Fruit fly (Drosophila melanogaster) whole organism: Measurements from ENCODE around the gene Gr10b.

Source experiments
- CG8478 ChIP-seq: fragments of >200 bp; optimal IDR thresholded peaks from 2 replicates; lab custom pipeline; 2018; ENCODE audit warnings: inconsistent platforms
- Dll ChIP-seq: fragments of >200 bp; optimal IDR thresholded peaks from 2 replicates; lab custom pipeline; 2017
- EcR ChIP-seq, 2 experiments: fragments of >200 bp; optimal IDR thresholded peaks; 2 replicates each; lab custom pipeline; 2017; ENCODE audit warnings: missing biosample characterization in 2 of 2, missing genetic modification characterization in 2 of 2, missing genetic modification reagents in 2 of 2
- pan ChIP-seq: fragments of >200 bp; optimal IDR thresholded peaks from 2 replicates; lab custom pipeline; 2017
- psq ChIP-seq: fragments of >200 bp; optimal IDR thresholded peaks from 2 replicates; lab custom pipeline; 2017
- usp ChIP-seq: fragments of >200 bp; optimal IDR thresholded peaks from 2 replicates; lab custom pipeline; 2017; ENCODE audit warnings: missing biosample characterization, missing genetic modification characterization, mixed read lengths

- no peak for TF ChIP-seq usp (GFP tag; lab: Kevin White, UChicago)
- no peak for TF ChIP-seq EcR (GFP tag; optimal IDR thresholded peaks at IDR 0.05; lab: Kevin White, UChicago)
- TF ChIP-seq psq (lab: Kevin White, UChicago) = no peak
- TF ChIP-seq Dll (lab: Kevin White, UChicago) = no peak
- TF ChIP-seq pan (lab: Kevin White, UChicago) = no peak
- no peak for TF ChIP-seq CG8478 (lab: Kevin White, UChicago)
Observed at dm6 chrX:11448637-11449036, 35.6 kb upstream of the Gr10b start.
